Worm (Caenorhabditis elegans): ENCODE measurements around the gene fbxa-106.

ce11 chrV:18081857-18082256 lies 3.1 kb downstream of the fbxa-106 start, which contains the start of gene nova-1:
- no peak for TF ChIP-seq nhr-237 (tag; optimal IDR thresholded peaks at IDR 0.05)
- TF ChIP-seq nhr-12 (tag; optimal IDR thresholded peaks at IDR 0.05) = no peak
- TF ChIP-seq cnd-1 (tag; optimal IDR thresholded peaks at IDR 0.05) = no peak
- TF ChIP-seq nhr-28 (tag; optimal IDR thresholded peaks at IDR 0.05) = no peak
- no peak for TF ChIP-seq M03D4.4 (tag; optimal IDR thresholded peaks at IDR 0.05)
- TF ChIP-seq blmp-1 (tag; optimal IDR thresholded peaks at IDR 0.05) = no peak
- TF ChIP-seq lsy-2 (tag; optimal IDR thresholded peaks at IDR 0.05) = no peak
- TF ChIP-seq ztf-11 (tag; optimal IDR thresholded peaks at IDR 0.05) = no peak
- no peak for TF ChIP-seq unc-62 (GFP tag; optimal IDR thresholded peaks at IDR 0.05)
